Fruit fly (Drosophila melanogaster): ENCODE data around the gene CG13295.

The CG13295 gene

DNA sequence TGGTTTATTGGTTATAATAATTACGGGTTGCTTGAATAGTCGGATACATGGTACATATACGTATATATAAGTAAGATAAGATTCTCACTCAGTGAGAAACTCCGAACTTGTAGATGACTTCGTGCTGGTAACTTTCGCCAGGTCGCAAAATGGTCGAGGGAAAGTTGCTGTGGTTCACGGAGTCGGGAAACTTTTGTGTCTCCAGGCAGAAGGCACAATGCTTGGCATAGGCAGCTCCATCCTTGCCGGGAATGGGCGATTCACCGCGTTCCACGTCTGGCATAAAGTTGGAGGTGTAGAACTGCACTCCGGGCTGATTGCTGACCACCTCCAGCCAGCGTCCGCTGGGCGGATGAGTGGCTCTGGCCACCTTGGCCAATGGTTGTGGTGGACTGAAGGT lies 18.2 kb upstream of the CG13295 start, which contains the start of gene CG10469:
Gene CG10469, minus strand, starts transcription at position 101 of the 400 bp plus-strand sequence.
- TF ChIP-seq psq (GFP tag; optimal IDR thresholded peaks at IDR 0.05) (no peak), woc (GFP tag; optimal IDR thresholded peaks at IDR 0.05) (no peak), usp (GFP tag; optimal IDR thresholded peaks at IDR 0.05) (no peak)

- TF ChIP-seq ey (GFP tag; optimal IDR thresholded peaks at IDR 0.05) (no peak), Hr83 (GFP tag; optimal IDR thresholded peaks at IDR 0.05; ENCODE audit: poor library complexity, severe bottlenecking) (no peak), foxo (GFP tag; optimal IDR thresholded peaks at IDR 0.05) (peak in 1 of 2 experiments; percentile 0)
These were observed 10.9 kb upstream of the CG13295 start for dm6 chr3L:6085988-6086387.

dm6 chr3L:6085157-6085556 lies 10.1 kb upstream of the CG13295 start:
- TF ChIP-seq Vsx2 (GFP tag; optimal IDR thresholded peaks at IDR 0.05; ENCODE audit: partially characterized antibody) (no peak), foxo (GFP tag; optimal IDR thresholded peaks at IDR 0.05) (peak in 1 of 2 experiments; percentile 24), OdsH (GFP tag; optimal IDR thresholded peaks at IDR 0.05) (peak; percentile 23), psq (GFP tag; optimal IDR thresholded peaks at IDR 0.05) (peak; percentile 42), CG9705 (GFP tag; optimal IDR thresholded peaks at IDR 0.05) (no peak), rgr (GFP tag; optimal IDR thresholded peaks at IDR 0.05) (peak; percentile 30), h (GFP tag; optimal IDR thresholded peaks at IDR 0.05) (peak; percentile 21), woc (GFP tag; optimal IDR thresholded peaks at IDR 0.05) (no peak), fru (GFP tag; optimal IDR thresholded peaks at IDR 0.05) (no peak), Hr78 (GFP tag; optimal IDR thresholded peaks at IDR 0.05) (no peak), Sp1 (GFP tag; optimal IDR thresholded peaks at IDR 0.05) (peak; percentile 32), dsf (GFP tag; optimal IDR thresholded peaks at IDR 0.05; ENCODE audit: borderline replicate concordance) (no peak), HLH106 (tag; optimal IDR thresholded peaks at IDR 0.05) (peak; percentile 30)

DNA sequence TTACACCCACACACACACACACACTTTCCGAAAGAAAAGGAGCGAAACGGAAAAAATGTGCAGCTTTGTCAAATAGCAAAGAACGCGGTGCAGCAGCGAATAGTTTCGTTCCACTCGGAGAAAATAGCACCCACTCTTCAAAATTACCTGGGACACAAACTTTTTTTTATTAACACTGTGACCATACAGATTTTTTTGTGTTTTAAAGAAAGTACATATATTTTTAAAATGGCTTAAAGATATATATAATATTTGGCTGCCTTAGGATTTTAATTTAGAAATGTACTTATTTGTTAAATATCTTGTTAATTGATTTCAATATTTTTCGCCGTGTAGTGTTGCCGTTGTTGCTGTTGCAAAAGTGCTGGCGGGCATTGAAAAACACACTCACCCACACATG lies 9.4 kb upstream of the CG13295 start:
- TF ChIP-seq lola (GFP tag; optimal IDR thresholded peaks at IDR 0.05), result no peak
- no peak for TF ChIP-seq CG9705 (GFP tag; optimal IDR thresholded peaks at IDR 0.05)
- TF ChIP-seq ey (GFP tag; optimal IDR thresholded peaks at IDR 0.05), result no peak
- TF ChIP-seq psq (GFP tag; optimal IDR thresholded peaks at IDR 0.05), result no peak
- TF ChIP-seq sv (GFP tag; optimal IDR thresholded peaks at IDR 0.05), result no peak
- no peak for TF ChIP-seq foxo (GFP tag; optimal IDR thresholded peaks at IDR 0.05)
- no peak for TF ChIP-seq Rel (GFP tag; optimal IDR thresholded peaks at IDR 0.05)
- no peak for TF ChIP-seq Rel (tag; optimal IDR thresholded peaks at IDR 0.05)

dm6 chr3L:6082561-6082960 lies 7.5 kb upstream of the CG13295 start, which contains the start of gene CG13293:
CG13293 (plus strand) TSS chr3L:6082883.
- TF ChIP-seq jim (GFP tag; optimal IDR thresholded peaks at IDR 0.05), result no peak
- no peak for TF ChIP-seq ey (GFP tag; optimal IDR thresholded peaks at IDR 0.05)
- TF ChIP-seq br (GFP tag; optimal IDR thresholded peaks at IDR 0.05), result no peak
- TF ChIP-seq fru (GFP tag; optimal IDR thresholded peaks at IDR 0.05), result no peak
- TF ChIP-seq dmrt93B (GFP tag; optimal IDR thresholded peaks at IDR 0.05), result no peak
- TF ChIP-seq sv (GFP tag; optimal IDR thresholded peaks at IDR 0.05), result no peak
- TF ChIP-seq HLH106 (tag; optimal IDR thresholded peaks at IDR 0.05), result no peak
- TF ChIP-seq Sp1 (GFP tag; optimal IDR thresholded peaks at IDR 0.05), result no peak
- no peak for TF ChIP-seq CrebA (GFP tag; optimal IDR thresholded peaks at IDR 0.05; ENCODE audit: borderline replicate concordance)
- no peak for TF ChIP-seq Dfd (GFP tag; optimal IDR thresholded peaks at IDR 0.05)
- no peak for TF ChIP-seq OdsH (GFP tag; optimal IDR thresholded peaks at IDR 0.05)
- TF ChIP-seq Abd-B (GFP tag; optimal IDR thresholded peaks at IDR 0.05), result no peak
- TF ChIP-seq rgr (GFP tag; optimal IDR thresholded peaks at IDR 0.05), result no peak
- no peak for TF ChIP-seq Hr83 (GFP tag; optimal IDR thresholded peaks at IDR 0.05; ENCODE audit: poor library complexity, severe bottlenecking)
- TF ChIP-seq pan (optimal IDR thresholded peaks at IDR 0.05), result no peak
- no peak for TF ChIP-seq brk (GFP tag; optimal IDR thresholded peaks at IDR 0.05)

- TF ChIP-seq Hnf4 (GFP tag; optimal IDR thresholded peaks at IDR 0.05), result no peak
- peak; percentile 2 for TF ChIP-seq Dif (GFP tag; optimal IDR thresholded peaks at IDR 0.05; ENCODE audit: partially characterized antibody)
These were observed 1.4 kb upstream of the CG13295 start, which contains the start of gene ssp6 for dm6 chr3L:6076429-6076828. ssp6 (plus strand) TSS chr3L:6076722.

Data from whole organism, wandering third instar larva.